Fruit fly (Drosophila melanogaster) whole organism, wandering third instar larva: ENCODE measurements around the gene CG43339.
A peak's percentile ranks its signal among the peaks of the same experiment; 100 is the strongest.

Experiments
- Abd-B ChIP-seq: fragments of >200 bp; optimal IDR thresholded peaks from 2 replicates; lab custom pipeline; 2017; ENCODE audit warnings: missing biosample characterization, missing genetic modification characterization
- CG32264 ChIP-seq: fragments of 200-800 bp; sonication (Bioruptor generic); optimal IDR thresholded peaks from 2 replicates; lab custom pipeline; 2016; ENCODE audit warnings: missing biosample characterization, missing genetic modification characterization
- CG9705 ChIP-seq: fragments of 200-800 bp; sonication (Bioruptor generic); optimal IDR thresholded peaks from 2 replicates; lab custom pipeline; 2018; ENCODE audit warnings: missing biosample characterization, mild to moderate bottlenecking, missing genetic modification characterization
- CrebA ChIP-seq: fragments of 200-800 bp; sonication (Bioruptor generic); optimal IDR thresholded peaks from 2 replicates; lab custom pipeline; 2016; ENCODE audit warnings: missing biosample characterization, mild to moderate bottlenecking, missing genetic modification characterization, borderline replicate concordance
- Dfd ChIP-seq: fragments of >200 bp; optimal IDR thresholded peaks from 2 replicates; lab custom pipeline; 2017; ENCODE audit warnings: missing biosample characterization, missing genetic modification characterization
- Dif ChIP-seq: fragments of 200-275, 200-300 bp; sonication (Bioruptor generic); optimal IDR thresholded peaks from 2 replicates; lab custom pipeline; 2018; ENCODE audit warnings: missing biosample characterization, missing genetic modification characterization; ENCODE audit not compliant: partially characterized antibody
- GATAd ChIP-seq: sonication (Bioruptor generic); optimal IDR thresholded peaks from 2 replicates; lab custom pipeline; 2016; ENCODE audit warnings: missing biosample characterization, missing genetic modification characterization
- HLH106 ChIP-seq: fragments of 200-800 bp; optimal IDR thresholded peaks from 3 replicates; lab custom pipeline; 2019; ENCODE audit warnings: missing biosample characterization, mild to moderate bottlenecking, missing genetic modification characterization, moderate library complexity
- Hnf4 ChIP-seq: fragments of 200-800 bp; sonication (Bioruptor generic); optimal IDR thresholded peaks from 2 replicates; lab custom pipeline; 2016; ENCODE audit warnings: missing biosample characterization, mild to moderate bottlenecking, missing genetic modification characterization
- Hr78 ChIP-seq: fragments of >200 bp; optimal IDR thresholded peaks from 2 replicates; lab custom pipeline; 2017; ENCODE audit warnings: missing biosample characterization, missing genetic modification characterization
- Hr83 ChIP-seq: fragments of 200-300 bp; sonication (Bioruptor generic); optimal IDR thresholded peaks from 2 replicates; lab custom pipeline; 2016; ENCODE audit warnings: missing biosample characterization, mild to moderate bottlenecking, missing genetic modification characterization, moderate library complexity; ENCODE audit not compliant: poor library complexity, severe bottlenecking
- Jra ChIP-seq: sonication (Bioruptor generic); optimal IDR thresholded peaks from 2 replicates; lab custom pipeline; 2016; ENCODE audit warnings: missing biosample characterization, missing genetic modification characterization
- Mio ChIP-seq: sonication (Bioruptor generic); optimal IDR thresholded peaks from 2 replicates; lab custom pipeline; 2016; ENCODE audit warnings: missing biosample characterization, missing genetic modification characterization
- Myc ChIP-seq: fragments of >200 bp; optimal IDR thresholded peaks from 2 replicates; lab custom pipeline; 2017
- N ChIP-seq: fragments of >200 bp; optimal IDR thresholded peaks from 2 replicates; lab custom pipeline; 2018; ENCODE audit warnings: missing biosample characterization, missing external identifiers, missing genetic modification characterization
- OdsH ChIP-seq: fragments of 200-800 bp; sonication (Bioruptor generic); optimal IDR thresholded peaks from 2 replicates; lab custom pipeline; 2016; ENCODE audit warnings: missing biosample characterization, mild to moderate bottlenecking, missing genetic modification characterization
- Rel ChIP-seq, 2 experiments: fragments of 200-800 bp; sonication (Bioruptor generic) in 1 of 2; optimal IDR thresholded peaks; 2 replicates in 1 of 2; 3 replicates in 1 of 2; lab custom pipeline; 2016 to 2019; ENCODE audit warnings: mild to moderate bottlenecking in 2 of 2, missing biosample characterization in 2 of 2, missing genetic modification characterization in 2 of 2, moderate library complexity in 1 of 2
- Sp1 ChIP-seq: fragments of 200-800 bp; sonication (Bioruptor generic); optimal IDR thresholded peaks from 3 replicates; lab custom pipeline; 2019; ENCODE audit warnings: missing biosample characterization, mild to moderate bottlenecking, missing genetic modification characterization, moderate library complexity
- Vsx2 ChIP-seq: fragments of 200-300, 225-300 bp; sonication (Bioruptor generic); optimal IDR thresholded peaks from 2 replicates; lab custom pipeline; 2018; ENCODE audit warnings: missing biosample characterization, missing genetic modification characterization; ENCODE audit not compliant: partially characterized antibody
- br ChIP-seq: fragments of 200-800 bp; sonication (Bioruptor generic); optimal IDR thresholded peaks from 2 replicates; lab custom pipeline; 2016; ENCODE audit warnings: missing biosample characterization, missing genetic modification characterization
- brk ChIP-seq: fragments of 200-800 bp; sonication (Bioruptor generic); optimal IDR thresholded peaks from 2 replicates; lab custom pipeline; 2016; ENCODE audit warnings: missing biosample characterization, mild to moderate bottlenecking, missing genetic modification characterization
- dl ChIP-seq, 2 experiments: fragments of 175-275, 200-275 bp in 1 of 2; fragments of 200-275 bp in 1 of 2; sonication (Bioruptor generic); optimal IDR thresholded peaks; lab custom pipeline; 2018; ENCODE audit warnings: mild to moderate bottlenecking in 2 of 2, missing biosample characterization in 2 of 2, missing genetic modification characterization in 2 of 2, moderate library complexity in 2 of 2; ENCODE audit not compliant: partially characterized antibody in 2 of 2, insufficient read depth in 1 of 2
- dmrt93B ChIP-seq: fragments of 200-800 bp; sonication (Bioruptor generic); optimal IDR thresholded peaks from 2 replicates; lab custom pipeline; 2018; ENCODE audit warnings: missing biosample characterization, mild to moderate bottlenecking, missing genetic modification characterization
- dsf ChIP-seq: sonication (Bioruptor generic); optimal IDR thresholded peaks from 2 replicates; lab custom pipeline; 2016; ENCODE audit warnings: missing biosample characterization, missing genetic modification characterization, borderline replicate concordance
- ey ChIP-seq: fragments of 200-800 bp; sonication (Bioruptor generic); optimal IDR thresholded peaks from 2 replicates; lab custom pipeline; 2016; ENCODE audit warnings: missing biosample characterization, missing genetic modification characterization
- foxo ChIP-seq, 2 experiments: fragments of 200-800 bp; sonication (Bioruptor generic); optimal IDR thresholded peaks; 2 replicates in 1 of 2; 3 replicates in 1 of 2; lab custom pipeline; 2016 to 2017; ENCODE audit warnings: missing biosample characterization in 2 of 2, missing genetic modification characterization in 2 of 2
- fru ChIP-seq: fragments of 200-800 bp; sonication (Bioruptor generic); optimal IDR thresholded peaks from 3 replicates; lab custom pipeline; 2016; ENCODE audit warnings: missing biosample characterization, mild to moderate bottlenecking, missing genetic modification characterization
- h ChIP-seq: fragments of 200-800 bp; sonication (Bioruptor generic); optimal IDR thresholded peaks from 3 replicates; lab custom pipeline; 2016; ENCODE audit warnings: missing biosample characterization, mild to moderate bottlenecking, missing genetic modification characterization
- jim ChIP-seq: fragments of 175-275, 200-325 bp; sonication (Bioruptor generic); optimal IDR thresholded peaks from 2 replicates; lab custom pipeline; 2016; ENCODE audit warnings: missing biosample characterization, mild to moderate bottlenecking, missing genetic modification characterization
- lola ChIP-seq: fragments of >200 bp; optimal IDR thresholded peaks from 2 replicates; lab custom pipeline; 2017; ENCODE audit warnings: missing biosample characterization, missing genetic modification characterization
- pan ChIP-seq: fragments of >200 bp; optimal IDR thresholded peaks from 2 replicates; lab custom pipeline; 2017
- psq ChIP-seq: fragments of 200-800 bp; sonication (Bioruptor generic); optimal IDR thresholded peaks from 3 replicates; lab custom pipeline; 2017; ENCODE audit warnings: missing biosample characterization, mild to moderate bottlenecking, missing genetic modification characterization, moderate library complexity
- rgr ChIP-seq: fragments of 200-800 bp; sonication (Bioruptor generic); optimal IDR thresholded peaks from 3 replicates; lab custom pipeline; 2016; ENCODE audit warnings: missing biosample characterization, mild to moderate bottlenecking, missing genetic modification characterization
- sage ChIP-seq: fragments of 200-800 bp; sonication (Bioruptor generic); optimal IDR thresholded peaks from 2 replicates; lab custom pipeline; 2016; ENCODE audit warnings: missing biosample characterization, mild to moderate bottlenecking, missing genetic modification characterization
- sv ChIP-seq: fragments of 200-800 bp; sonication (Bioruptor generic); optimal IDR thresholded peaks from 3 replicates; lab custom pipeline; 2016; ENCODE audit warnings: missing biosample characterization, missing genetic modification characterization
- tai ChIP-seq: sonication (Bioruptor generic); optimal IDR thresholded peaks from 2 replicates; lab custom pipeline; 2016; ENCODE audit warnings: missing biosample characterization, missing genetic modification characterization
- usp ChIP-seq: fragments of >200 bp; optimal IDR thresholded peaks from 2 replicates; lab custom pipeline; 2017; ENCODE audit warnings: missing biosample characterization, missing genetic modification characterization
- woc ChIP-seq: sonication (Bioruptor generic); optimal IDR thresholded peaks from 2 replicates; lab custom pipeline; 2016; ENCODE audit warnings: missing biosample characterization, mild to moderate bottlenecking, missing genetic modification characterization

CG43339 gene

dm6 chr2L:18628104-18628503 lies 45.0 kb downstream of the CG43339 start (continued):
- TF ChIP-seq Abd-B (GFP tag; lab: Kevin White, UChicago) = no peak
- no peak for TF ChIP-seq sage
- TF ChIP-seq foxo (GFP tag; optimal IDR thresholded peaks at IDR 0.05; lab: Kevin White, UChicago) = peak in 1 of 2 experiments; percentile 78
- peak; percentile 58 for TF ChIP-seq rgr (GFP tag; lab: Kevin White, UChicago)
- no peak for TF ChIP-seq GATAd (GFP tag; lab: Kevin White, UChicago)
- TF ChIP-seq N = no peak
- no peak for TF ChIP-seq jim (GFP tag; lab: Kevin White, UChicago)
- TF ChIP-seq ey (GFP tag; lab: Kevin White, UChicago) = peak; percentile 70
- TF ChIP-seq tai (GFP tag; lab: Kevin White, UChicago) = no peak
- no peak for TF ChIP-seq pan (lab: Kevin White, UChicago)

dm6 chr2L:18626987-18627386 lies 46.1 kb downstream of the CG43339 start:
- TF ChIP-seq GATAd (GFP tag; lab: Kevin White, UChicago) (no peak), woc (GFP tag; lab: Kevin White, UChicago) (peak; percentile 10), tai (GFP tag; lab: Kevin White, UChicago) (peak; percentile 84), N (no peak), Mio (GFP tag; lab: Kevin White, UChicago) (no peak), usp (GFP tag; lab: Kevin White, UChicago) (no peak), psq (peak; percentile 67), sv (GFP tag; lab: Kevin White, UChicago) (peak; percentile 72), Jra (GFP tag; lab: Kevin White, UChicago) (peak; percentile 78), Hnf4 (GFP tag; lab: Kevin White, UChicago) (peak; percentile 90), CrebA (GFP tag; lab: Kevin White, UChicago) (peak; percentile 69), pan (lab: Kevin White, UChicago) (no peak), Hr78 (GFP tag; lab: Kevin White, UChicago) (no peak), Dif (GFP tag; lab: Kevin White, UChicago) (no peak), br (GFP tag; lab: Kevin White, UChicago) (peak; percentile 84), foxo (GFP tag; optimal IDR thresholded peaks at IDR 0.05; lab: Kevin White, UChicago) (peak; percentile 26 to 76), CG32264 (GFP tag; lab: Kevin White, UChicago) (peak; percentile 78), Hr83 (GFP tag; lab: Kevin White, UChicago) (peak; percentile 95), brk (GFP tag; lab: Kevin White, UChicago) (peak; percentile 87), Myc (lab: Kevin White, UChicago) (no peak), CG9705 (GFP tag; lab: Kevin White, UChicago) (peak; percentile 14), sage (peak; percentile 61), fru (peak; percentile 79), OdsH (GFP tag; lab: Kevin White, UChicago) (peak; percentile 91), ey (GFP tag; lab: Kevin White, UChicago) (peak; percentile 63), Sp1 (GFP tag; lab: Kevin White, UChicago) (peak; percentile 69), rgr (GFP tag; lab: Kevin White, UChicago) (peak; percentile 92), h (GFP tag; lab: Kevin White, UChicago) (peak; percentile 92), dmrt93B (GFP tag; lab: Kevin White, UChicago) (peak; percentile 38), dl (GFP tag; optimal IDR thresholded peaks at IDR 0.05; lab: Kevin White, UChicago; ENCODE audit: insufficient read depth in 1 of 2, partially characterized antibody in 2 of 2) (no peak), jim (GFP tag; lab: Kevin White, UChicago) (peak; percentile 82), Rel (GFP tag; optimal IDR thresholded peaks at IDR 0.05; lab: Kevin White, UChicago) (peak; percentile 37), Rel (tag; optimal IDR thresholded peaks at IDR 0.05; lab: Kevin White, UChicago) (peak; percentile 61), HLH106 (tag; lab: Kevin White, UChicago) (peak; percentile 45), dsf (GFP tag; lab: Kevin White, UChicago) (peak; percentile 46), Dfd (GFP tag; lab: Kevin White, UChicago) (no peak), lola (GFP tag; lab: Kevin White, UChicago) (no peak), Vsx2 (GFP tag; lab: Kevin White, UChicago) (no peak), Abd-B (GFP tag; lab: Kevin White, UChicago) (no peak)
- TF ChIP-seq, all 38 proteins: peak for 25
